Fruit fly (Drosophila melanogaster) Kc167 (cell line): ENCODE measurements around the gene CG43163.

ENCODE experiments used
- Myc ChIP-seq: fragments of >200 bp; optimal IDR thresholded peaks from 2 replicates; lab custom pipeline; 2017; ENCODE audit warnings: missing external identifiers
- Sin3A ChIP-seq: fragments of >200 bp; optimal IDR thresholded peaks from 2 replicates; lab custom pipeline; 2018; ENCODE audit warnings: missing external identifiers
- h ChIP-seq: fragments of >200 bp; optimal IDR thresholded peaks from 3 replicates; lab custom pipeline; 2018; ENCODE audit warnings: missing external identifiers
- insv ChIP-seq: fragments of >200 bp; optimal IDR thresholded peaks from 3 replicates; lab custom pipeline; 2018; ENCODE audit warnings: missing external identifiers
- psq ChIP-seq: fragments of >200 bp; optimal IDR thresholded peaks from 2 replicates; lab custom pipeline; 2017; ENCODE audit warnings: missing external identifiers
- ttk ChIP-seq: sonication (Bioruptor generic); optimal IDR thresholded peaks from 2 replicates; lab custom pipeline; 2017; ENCODE audit warnings: missing external identifiers

The CG43163 gene

DNA sequence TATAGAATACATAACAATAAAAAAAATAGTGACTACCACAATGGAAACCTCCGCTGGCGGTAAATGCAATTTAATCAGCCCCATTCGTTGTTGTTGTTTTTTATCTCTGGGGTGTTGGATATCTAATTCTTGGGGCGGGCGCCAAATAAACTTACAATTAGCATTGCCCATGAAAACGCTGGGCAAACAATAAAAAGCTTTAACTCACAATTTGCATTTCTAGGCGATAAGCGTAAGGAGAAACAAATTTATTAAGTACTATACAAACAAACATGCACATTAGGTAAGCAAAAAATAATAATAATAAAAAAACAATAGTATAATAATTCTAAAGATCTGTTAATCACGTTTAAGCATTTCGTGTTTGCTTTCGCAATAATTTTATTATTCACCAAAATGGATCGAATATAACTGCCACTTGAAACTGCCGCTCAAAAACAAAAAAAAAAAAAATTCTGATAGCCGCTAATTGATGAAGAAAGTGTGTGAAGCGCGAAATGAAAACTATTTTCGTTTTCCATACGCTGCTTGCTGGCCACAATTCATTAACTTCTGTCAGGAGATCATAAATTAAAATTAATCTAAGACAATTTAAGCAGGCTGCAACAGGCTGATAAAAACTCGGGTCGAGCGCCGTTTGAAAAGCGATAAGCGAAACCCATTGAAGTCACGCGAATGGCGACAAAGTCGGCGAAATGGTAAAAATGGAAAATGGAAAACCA, 59.0 kb downstream of the CG43163 start:
- TF ChIP-seq ttk (lab: Kevin White, UChicago) = no peak
- TF ChIP-seq psq (lab: Kevin White, UChicago) = no peak
- TF ChIP-seq insv = no peak
- no peak for TF ChIP-seq Myc
- no peak for TF ChIP-seq h (lab: Kevin White, UChicago)
- TF ChIP-seq Sin3A = no peak

DNA sequence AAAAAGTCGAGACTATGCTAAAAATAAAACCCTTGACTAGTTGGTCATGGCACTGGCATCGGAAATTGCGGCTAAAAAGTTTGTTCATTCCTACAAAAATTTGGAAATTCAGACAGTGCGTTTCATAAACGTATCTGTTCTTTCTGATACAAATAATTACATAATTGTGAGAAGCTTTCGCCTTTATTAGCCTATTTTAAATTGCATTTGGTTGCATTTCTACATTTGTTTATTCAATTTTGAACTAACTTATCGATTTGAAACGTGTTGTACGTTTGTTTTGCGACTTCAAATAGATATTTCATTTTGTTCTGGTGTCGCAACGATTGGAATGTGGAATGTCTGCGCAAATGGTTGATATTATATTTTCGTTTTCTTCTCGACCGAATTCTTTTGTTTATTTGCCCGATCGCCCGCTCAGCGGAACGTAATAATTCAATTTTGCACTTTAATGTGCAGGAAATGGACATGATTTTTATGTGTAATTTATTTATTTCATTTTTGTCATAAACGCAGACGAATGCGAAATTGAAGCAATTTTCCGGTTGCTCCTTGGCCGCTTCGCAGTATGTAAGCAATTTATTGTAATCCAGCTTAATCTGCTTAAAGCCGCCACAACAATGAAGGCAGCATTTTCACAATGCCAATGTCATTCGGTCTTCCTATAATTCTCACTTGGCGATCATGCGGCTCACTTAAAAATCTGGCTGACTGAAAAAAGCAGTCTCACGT, 60.7 kb downstream of the CG43163 start:
- TF ChIP-seq ttk (lab: Kevin White, UChicago) (no peak), psq (lab: Kevin White, UChicago) (no peak), h (lab: Kevin White, UChicago) (no peak), Sin3A (no peak), insv (no peak)

dm6 chr3L:8445027-8445426, 61.9 kb downstream of the CG43163 start:
- TF ChIP-seq psq (lab: Kevin White, UChicago) = no peak
- TF ChIP-seq h (lab: Kevin White, UChicago) = no peak
- no peak for TF ChIP-seq ttk (lab: Kevin White, UChicago)
- no peak for TF ChIP-seq insv
- no peak for TF ChIP-seq Myc
- TF ChIP-seq Sin3A = no peak

DNA sequence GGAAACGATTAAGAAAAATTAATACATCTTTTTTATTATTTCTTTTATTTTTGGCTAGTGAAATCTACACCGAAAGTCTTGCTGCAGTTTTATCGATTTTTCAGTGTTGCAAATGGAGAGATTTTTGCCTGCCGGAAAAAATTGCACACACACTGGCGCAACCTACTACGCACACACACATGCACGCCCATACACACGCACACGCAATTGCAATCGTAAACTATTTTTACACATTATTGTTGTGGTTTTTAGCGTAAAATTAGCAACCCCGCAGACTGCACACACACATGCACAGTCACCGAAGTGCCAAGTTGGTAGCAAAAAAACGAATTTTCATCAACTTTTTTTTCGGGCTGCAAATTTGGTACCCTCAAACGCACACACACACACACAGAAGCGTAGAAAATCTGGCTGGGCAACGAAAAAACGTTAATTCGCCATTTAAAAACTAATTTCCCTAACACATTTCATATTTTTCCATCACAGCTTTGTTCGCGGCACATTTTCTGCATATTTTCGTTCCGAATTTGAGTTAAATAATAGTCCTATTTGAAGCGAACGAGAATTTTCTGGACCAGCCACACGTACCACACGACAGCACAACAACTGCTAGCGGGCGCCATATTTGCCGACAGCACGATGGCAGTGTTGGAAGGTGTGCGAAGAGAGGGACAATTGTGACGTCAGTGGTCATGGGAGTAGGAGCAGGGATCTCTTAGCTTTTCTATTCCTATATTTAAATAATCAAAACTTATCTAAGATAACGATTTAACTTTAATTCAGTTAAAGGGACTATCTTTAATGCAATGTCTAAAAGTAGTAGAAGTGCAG, 65.0 kb downstream of the CG43163 start, which contains the start of gene Unr:
TSS of gene Unr (minus strand) at position 637 of the 831 bp plus-strand sequence.
- TF ChIP-seq Sin3A = no peak
- no peak for TF ChIP-seq ttk (lab: Kevin White, UChicago)
- no peak for TF ChIP-seq insv
- no peak for TF ChIP-seq h (lab: Kevin White, UChicago)
- no peak for TF ChIP-seq Myc
- no peak for TF ChIP-seq psq (lab: Kevin White, UChicago)

dm6 chr3L:8440771-8441549, 66.0 kb downstream of the CG43163 start:
- no peak for TF ChIP-seq Myc
- TF ChIP-seq insv = no peak
- no peak for TF ChIP-seq h (lab: Kevin White, UChicago)
- TF ChIP-seq Sin3A = no peak
- no peak for TF ChIP-seq psq (lab: Kevin White, UChicago)
- no peak for TF ChIP-seq ttk (lab: Kevin White, UChicago)

DNA sequence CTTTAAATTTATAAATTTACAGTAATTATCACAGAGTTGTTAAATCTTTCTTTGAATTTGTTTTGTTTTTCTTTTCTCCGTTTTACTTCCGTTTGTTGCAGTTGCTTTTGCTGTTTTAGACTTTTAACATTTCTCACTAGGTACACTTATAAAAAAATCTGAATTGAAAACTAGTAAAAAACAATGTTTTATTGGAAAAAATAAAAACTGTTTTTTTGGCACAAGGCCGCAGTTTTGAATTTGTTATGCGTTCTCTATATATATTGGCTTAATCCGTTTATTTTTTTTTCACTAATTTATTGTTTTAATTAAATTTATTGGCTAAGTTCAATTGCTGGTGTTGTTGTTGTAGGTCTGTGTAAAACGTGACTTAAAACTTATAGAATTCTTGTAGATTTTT, 66.9 kb downstream of the CG43163 start:
- TF ChIP-seq insv (no peak), h (lab: Kevin White, UChicago) (no peak), Myc (no peak), Sin3A (no peak), psq (lab: Kevin White, UChicago) (no peak), ttk (lab: Kevin White, UChicago) (no peak)

- no peak for TF ChIP-seq Sin3A
- no peak for TF ChIP-seq h (lab: Kevin White, UChicago)
- TF ChIP-seq ttk (lab: Kevin White, UChicago) = no peak
- TF ChIP-seq Myc = no peak
- TF ChIP-seq psq (lab: Kevin White, UChicago) = no peak
- no peak for TF ChIP-seq insv
Measured at dm6 chr3L:8437583-8437982, 69.4 kb downstream of the CG43163 start.

DNA sequence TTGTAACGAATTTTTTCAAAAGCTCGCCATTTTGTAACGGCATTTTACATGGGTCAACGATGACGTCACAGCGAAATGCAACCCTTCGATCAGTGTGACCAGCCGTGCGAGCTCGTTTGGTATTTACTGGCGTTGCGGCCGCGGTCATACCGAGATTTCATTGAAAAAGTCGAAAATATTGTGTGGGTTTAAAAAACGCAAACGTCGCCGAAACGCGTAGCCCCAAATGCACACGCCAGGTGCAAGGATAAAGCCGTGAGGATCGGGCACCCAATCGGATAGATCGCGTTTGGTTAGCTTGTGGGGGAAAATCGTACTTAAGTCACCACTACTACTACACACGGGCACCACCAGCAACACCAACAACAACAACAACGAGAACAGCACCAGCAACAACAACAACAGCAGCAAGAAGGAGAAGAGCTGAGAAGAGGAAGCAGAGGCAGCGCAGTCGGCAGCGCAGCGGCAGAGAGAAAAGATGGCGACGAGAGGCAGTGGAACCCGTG, 82.1 kb downstream of the CG43163 start, which contains the start of gene Cbl:
TSS of gene Cbl (plus strand) at position 124 of the 506 bp plus-strand sequence.
- TF ChIP-seq psq (lab: Kevin White, UChicago) = no peak
- TF ChIP-seq Sin3A = no peak
- TF ChIP-seq h (lab: Kevin White, UChicago) = no peak
- TF ChIP-seq insv = no peak
- no peak for TF ChIP-seq ttk (lab: Kevin White, UChicago)
- no peak for TF ChIP-seq Myc

- no peak for TF ChIP-seq Sin3A
Measured at dm6 chr3L:8423156-8423555, 83.8 kb downstream of the CG43163 start.
